Worm (Caenorhabditis elegans): Measurements from ENCODE around the gene nlp-7.

DNA sequence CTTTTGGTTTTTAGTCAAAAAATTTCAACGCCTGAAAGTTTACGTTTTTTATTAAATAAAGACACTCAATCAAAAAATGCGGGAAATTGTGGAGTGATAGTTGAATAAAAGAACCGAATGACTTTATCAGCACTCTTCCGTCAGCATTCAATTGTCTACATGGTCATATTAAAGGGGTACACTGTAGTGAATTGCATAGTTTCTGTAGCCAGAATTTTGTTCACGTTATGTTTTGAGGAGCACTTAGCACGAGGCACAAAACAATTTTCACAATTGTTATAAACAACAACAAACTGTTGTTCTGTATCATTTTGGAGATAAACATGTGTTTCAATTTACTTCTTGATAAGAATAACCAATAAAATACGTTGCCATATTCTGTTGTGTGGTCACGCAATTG lies 44.0 kb upstream of the nlp-7 start, which contains the start of gene D2021.4:
- TF ChIP-seq R02D3.7 (tag; optimal IDR thresholded peaks at IDR 0.05) (no peak), ama-1 (optimal IDR thresholded peaks at IDR 0.05) (no peak), alr-1 (tag; optimal IDR thresholded peaks at IDR 0.05) (no peak), dmd-4 (tag; optimal IDR thresholded peaks at IDR 0.05) (no peak), nhr-77 (tag; optimal IDR thresholded peaks at IDR 0.05) (no peak), egl-27 (tag; optimal IDR thresholded peaks at IDR 0.05) (no peak), C34F6.9 (tag; optimal IDR thresholded peaks at IDR 0.05) (no peak), nhr-23 (tag; optimal IDR thresholded peaks at IDR 0.05) (no peak), ceh-82 (tag; optimal IDR thresholded peaks at IDR 0.05) (no peak), ztf-11 (tag; optimal IDR thresholded peaks at IDR 0.05) (no peak), zag-1 (tag; optimal IDR thresholded peaks at IDR 0.05) (no peak), ztf-4 (tag; optimal IDR thresholded peaks at IDR 0.05) (no peak), lin-13 (GFP tag; optimal IDR thresholded peaks at IDR 0.05) (no peak)
